Fruit fly (Drosophila melanogaster): ENCODE measurements around the gene CG14322.
A peak's percentile ranks its signal among the peaks of the same experiment; 100 is the strongest.

CG14322 gene

DNA sequence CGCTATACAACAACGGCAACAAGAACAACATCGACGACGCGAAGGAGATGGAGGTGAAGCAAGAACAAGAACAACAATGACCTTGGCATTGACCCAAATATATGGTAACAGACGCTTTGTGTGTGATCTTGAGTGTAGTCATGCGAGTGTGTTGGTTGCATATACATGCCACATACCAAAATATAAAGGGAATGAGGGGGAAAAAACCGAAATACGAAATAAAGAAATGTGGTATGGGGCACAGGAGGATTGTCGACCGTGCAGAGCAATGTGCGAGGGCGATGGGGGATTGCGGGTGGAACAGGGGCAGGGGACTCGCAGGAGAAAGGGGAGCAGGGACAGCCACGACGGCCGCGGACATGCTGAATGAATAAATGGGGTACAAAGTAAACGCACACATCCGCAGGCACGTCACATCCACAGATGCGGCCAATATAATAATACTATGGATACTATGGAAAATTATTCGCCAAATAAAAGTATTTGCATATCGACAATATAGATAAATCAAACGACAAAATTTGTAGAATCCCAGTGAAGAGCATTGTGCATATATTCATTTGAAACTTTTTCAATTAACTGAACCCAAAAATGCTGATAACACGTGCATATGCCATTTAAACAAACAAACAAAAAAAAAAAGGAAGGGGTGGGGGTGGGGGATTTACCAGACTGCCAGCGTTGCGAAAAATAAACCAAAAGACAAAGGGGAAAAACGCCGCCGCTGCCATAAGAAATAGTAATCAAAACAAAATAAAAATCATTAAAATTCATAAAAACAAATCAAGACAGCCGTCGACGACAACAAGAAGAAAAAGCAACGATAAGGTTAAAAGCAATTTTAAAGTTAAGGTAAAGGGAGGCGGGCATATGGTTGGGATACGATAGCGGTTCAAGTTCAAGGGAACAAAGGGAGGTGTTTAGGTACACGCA lies 58.7 kb downstream of the CG14322 start (continued):
- peak; percentile 34 for TF ChIP-seq Deaf1 (tag; optimal IDR thresholded peaks at IDR 0.05)
- TF ChIP-seq CG8388 (GFP tag; optimal IDR thresholded peaks at IDR 0.05), result no peak
- no peak for TF ChIP-seq cwo (GFP tag; optimal IDR thresholded peaks at IDR 0.05)
- TF ChIP-seq CG8359 (GFP tag; optimal IDR thresholded peaks at IDR 0.05; ENCODE audit: borderline replicate concordance), result no peak
- TF ChIP-seq luna (GFP tag; optimal IDR thresholded peaks at IDR 0.05), result no peak
- TF ChIP-seq Doc2 (GFP tag; IDR thresholded peaks at IDR 0.05), result no peak
- peak; percentile 55 for TF ChIP-seq twi (tag; optimal IDR thresholded peaks at IDR 0.05)
- no peak for TF ChIP-seq CG3281 (GFP tag; optimal IDR thresholded peaks at IDR 0.05)
- no peak for TF ChIP-seq CG17186 (GFP tag; optimal IDR thresholded peaks at IDR 0.05)
- TF ChIP-seq CG4360 (GFP tag; IDR thresholded peaks at IDR 0.05), result peak; percentile 38; the same call in 1 of the 2 replicates
- peak; percentile 60 for TF ChIP-seq cg (GFP tag; optimal IDR thresholded peaks at IDR 0.05)
- TF ChIP-seq CG10267 (tag; optimal IDR thresholded peaks at IDR 0.05), result no peak
- no peak for TF ChIP-seq bab2 (GFP tag; optimal IDR thresholded peaks at IDR 0.05)
- peak; percentile 72 for TF ChIP-seq sd (tag; optimal IDR thresholded peaks at IDR 0.05)
- peak; percentile 54; the same call in 1 of the 4 replicates for TF ChIP-seq chinmo (GFP tag; IDR thresholded peaks at IDR 0.05; ENCODE audit: partially characterized antibody)
- TF ChIP-seq grn (GFP tag; optimal IDR thresholded peaks at IDR 0.05), result no peak
- no peak for TF ChIP-seq CG11560 (tag; IDR thresholded peaks at IDR 0.05)
- TF ChIP-seq CG10431 (GFP tag; optimal IDR thresholded peaks at IDR 0.05), result peak; percentile 50
- no peak for TF ChIP-seq tna (GFP tag; IDR thresholded peaks at IDR 0.05; ENCODE audit: partially characterized antibody)
- no peak for TF ChIP-seq inv (GFP tag; IDR thresholded peaks at IDR 0.05; ENCODE audit: partially characterized antibody)
- TF ChIP-seq kni (GFP tag; optimal IDR thresholded peaks at IDR 0.05), result no peak
- no peak for TF ChIP-seq CG6683 (GFP tag; optimal IDR thresholded peaks at IDR 0.05)
- no peak for TF ChIP-seq CG6175 (GFP tag; IDR thresholded peaks at IDR 0.05)
- TF ChIP-seq az2 (GFP tag; optimal IDR thresholded peaks at IDR 0.05), result no peak
- TF ChIP-seq nom (GFP tag; optimal IDR thresholded peaks at IDR 0.05), result peak; percentile 40
- no peak for TF ChIP-seq usp (GFP tag; optimal IDR thresholded peaks at IDR 0.05)
- no peak for TF ChIP-seq gfzf (GFP tag; optimal IDR thresholded peaks at IDR 0.05)
- TF ChIP-seq Dek (tag; optimal IDR thresholded peaks at IDR 0.05), result no peak
- no peak for TF ChIP-seq kay (GFP tag; optimal IDR thresholded peaks at IDR 0.05)
- TF ChIP-seq Hey (tag; optimal IDR thresholded peaks at IDR 0.05), result no peak
- no peak for TF ChIP-seq Ets97D (GFP tag; optimal IDR thresholded peaks at IDR 0.05)
- TF ChIP-seq CTCF (GFP tag; optimal IDR thresholded peaks at IDR 0.05), result no peak
- no peak for TF ChIP-seq CG7372 (GFP tag; IDR thresholded peaks at IDR 0.05)
- no peak for TF ChIP-seq CG17361 (GFP tag; IDR thresholded peaks at IDR 0.05)
- peak; percentile 26 for TF ChIP-seq pros (GFP tag; optimal IDR thresholded peaks at IDR 0.05)
- no peak for TF ChIP-seq fd96Cb (tag; optimal IDR thresholded peaks at IDR 0.05)
- no peak for TF ChIP-seq CG34422 (GFP tag; IDR thresholded peaks at IDR 0.05)
- TF ChIP-seq CG2120 (GFP tag; optimal IDR thresholded peaks at IDR 0.05), result no peak
- TF ChIP-seq gcm (GFP tag; optimal IDR thresholded peaks at IDR 0.05), result no peak
- no peak for TF ChIP-seq Sox100B (GFP tag; optimal IDR thresholded peaks at IDR 0.05)
- no peak for TF ChIP-seq zfh2 (GFP tag; optimal IDR thresholded peaks at IDR 0.05)
- TF ChIP-seq H2.0 (GFP tag; IDR thresholded peaks at IDR 0.05), result no peak
- TF ChIP-seq CG5953 (GFP tag; IDR thresholded peaks at IDR 0.05), result peak; percentile 9; the same call in 1 of the 2 replicates
- TF ChIP-seq CG2129 (GFP tag; IDR thresholded peaks at IDR 0.05; ENCODE audit: partially characterized antibody), result no peak
- no peak for TF ChIP-seq CG8290 (GFP tag; optimal IDR thresholded peaks at IDR 0.05)
- no peak for TF ChIP-seq CG8290 (tag; optimal IDR thresholded peaks at IDR 0.05)
- TF ChIP-seq tup (GFP tag; optimal IDR thresholded peaks at IDR 0.05), result no peak
- TF ChIP-seq CG12769 (tag; optimal IDR thresholded peaks at IDR 0.05), result peak; percentile 84
- TF ChIP-seq CG1024 (GFP tag; IDR thresholded peaks at IDR 0.05), result no peak
